Fruit fly (Drosophila melanogaster) whole organism, pupa: ENCODE measurements around the gene Muc14A.

Experiments used
- CG13204 ChIP-seq: fragments of 200-800 bp; sonication (Bioruptor generic); optimal IDR thresholded peaks from 2 replicates; lab custom pipeline; 2018; ENCODE audit warnings: missing biosample characterization, mild to moderate bottlenecking, missing genetic modification characterization, moderate library complexity
- CG14655 ChIP-seq: fragments of 200-800 bp; sonication (Bioruptor generic); optimal IDR thresholded peaks from 3 replicates; lab custom pipeline; 2017; ENCODE audit warnings: mild to moderate bottlenecking, missing biosample characterization, missing genetic modification reagents, missing genetic modification characterization
- CG15710 ChIP-seq: fragments of 200-800 bp; sonication (Bioruptor generic); optimal IDR thresholded peaks from 2 replicates; lab custom pipeline; 2018; ENCODE audit warnings: missing biosample characterization, mild to moderate bottlenecking, missing genetic modification characterization, moderate library complexity
- CG17806 ChIP-seq: fragments of 200-800 bp; sonication (Bioruptor generic); optimal IDR thresholded peaks from 2 replicates; lab custom pipeline; 2018; ENCODE audit warnings: missing biosample characterization, mild to moderate bottlenecking, missing genetic modification characterization, moderate library complexity
- CG32121 ChIP-seq: fragments of 200-800 bp; sonication (Bioruptor generic); IDR thresholded peaks from 2 replicates; pipeline ENCODE4 v1.3.6; 2022; ENCODE audit warnings: missing biosample characterization, missing genetic modification characterization
- CG34367 ChIP-seq: fragments of 200-800 bp; sonication (Bioruptor generic); optimal IDR thresholded peaks from 2 replicates; lab custom pipeline; 2018; ENCODE audit warnings: missing biosample characterization, mild to moderate bottlenecking, missing genetic modification characterization
- CG4496 ChIP-seq: fragments of 200-800 bp; sonication (Bioruptor generic); IDR thresholded peaks from 3 replicates; pipeline ENCODE4 v1.3.6; 2022; ENCODE audit warnings: missing biosample characterization, missing genetic modification characterization
- CG8159 ChIP-seq: fragments of 200-800 bp; sonication (Bioruptor generic); optimal IDR thresholded peaks from 3 replicates; lab custom pipeline; 2018; ENCODE audit warnings: missing biosample characterization, mild to moderate bottlenecking, missing genetic modification characterization, moderate library complexity
- CG8301 ChIP-seq: fragments of 200-800 bp; sonication (Bioruptor generic); optimal IDR thresholded peaks from 2 replicates; lab custom pipeline; 2018; ENCODE audit warnings: missing biosample characterization, mild to moderate bottlenecking, missing genetic modification characterization
- CG9948 ChIP-seq: fragments of 200-800 bp; sonication (Bioruptor generic); optimal IDR thresholded peaks from 2 replicates; lab custom pipeline; 2018; ENCODE audit warnings: missing biosample characterization, mild to moderate bottlenecking, missing genetic modification characterization, moderate library complexity
- D1 ChIP-seq: fragments of 200-800 bp; sonication (Bioruptor generic); optimal IDR thresholded peaks from 2 replicates; lab custom pipeline; 2018; ENCODE audit warnings: missing biosample characterization, mild to moderate bottlenecking, missing genetic modification characterization, moderate library complexity
- EcR ChIP-seq: fragments of 200-800 bp; sonication (Bioruptor generic); optimal IDR thresholded peaks from 3 replicates; lab custom pipeline; 2019; ENCODE audit warnings: missing biosample characterization, missing genetic modification characterization, mild to moderate bottlenecking, moderate library complexity, missing genetic modification reagents
- Ets98B ChIP-seq: fragments of 200-800 bp; sonication (Bioruptor generic); IDR thresholded peaks from 2 replicates; pipeline ENCODE4 v1.3.6; 2022; ENCODE audit warnings: missing biosample characterization, missing genetic modification characterization
- Pif1A ChIP-seq: fragments of 200-800 bp; sonication (Bioruptor generic); optimal IDR thresholded peaks from 3 replicates; lab custom pipeline; 2016; ENCODE audit warnings: missing biosample characterization, missing genetic modification characterization
- Pif1B ChIP-seq: fragments of 200-800 bp; sonication (Bioruptor generic); optimal IDR thresholded peaks from 3 replicates; lab custom pipeline; 2016; ENCODE audit warnings: missing biosample characterization, missing genetic modification characterization
- Snoo ChIP-seq: fragments of 200-800 bp; sonication (Bioruptor generic); optimal IDR thresholded peaks from 3 replicates; lab custom pipeline; 2017; ENCODE audit warnings: missing biosample characterization, mild to moderate bottlenecking, missing genetic modification characterization, inconsistent platforms
- fd96Ca ChIP-seq: fragments of 200-800 bp; sonication (Bioruptor generic); IDR thresholded peaks from 3 replicates; pipeline ENCODE4 v1.3.6; 2022; ENCODE audit warnings: missing biosample characterization, missing genetic modification characterization
- gl ChIP-seq: fragments of 200-800 bp; sonication (Bioruptor generic); optimal IDR thresholded peaks from 2 replicates; lab custom pipeline; 2018; ENCODE audit warnings: missing biosample characterization, mild to moderate bottlenecking, missing genetic modification characterization
- rn ChIP-seq: fragments of 200-800 bp; sonication (Bioruptor generic); IDR thresholded peaks from 2 replicates; pipeline ENCODE4 v1.3.6; 2022; ENCODE audit warnings: missing biosample characterization, missing genetic modification characterization

The Muc14A gene

dm6 chrX:15983501-15983900 lies 25.4 kb upstream of the Muc14A start, which contains the start of gene Slc25A46a:
Gene Slc25A46a, plus strand, starts transcription at chrX:15983772.
- TF ChIP-seq CG4496 (GFP tag; lab: Robert Waterston, UW) (0 out of 3 replicates have a peak, but pooled peaks have one; percentile 14), CG8159 (tag; lab: Kevin White, UChicago) (peak; percentile 6), CG32121 (no peak)

- TF ChIP-seq CG15710 (tag; lab: Kevin White, UChicago) = peak; percentile 9
- no peak for TF ChIP-seq Ets98B
Observed at dm6 chrX:15986654-15987053, 22.3 kb upstream of the Muc14A start, which contains the start of gene ND-20. Gene ND-20, minus strand, starts transcription at chrX:15986808.

DNA sequence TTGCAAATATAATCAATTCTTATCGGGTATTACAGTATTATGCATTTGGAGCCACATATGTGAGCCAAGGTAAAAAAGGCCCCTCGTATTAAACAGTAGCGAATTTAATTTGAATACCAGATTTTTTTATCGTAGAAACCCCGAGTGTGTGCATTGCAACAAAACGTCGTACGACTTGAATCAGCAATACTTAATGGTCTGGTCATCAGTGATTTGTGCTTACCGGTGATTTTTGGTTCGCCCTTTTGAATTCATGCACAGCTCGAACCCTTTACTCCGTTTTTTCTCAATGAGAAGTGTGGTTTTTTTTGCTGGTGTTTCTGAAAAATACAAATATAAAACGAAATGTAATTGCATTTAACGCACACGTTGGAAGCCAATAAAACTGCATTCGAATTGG lies 19.3 kb upstream of the Muc14A start:
- TF ChIP-seq CG34367 = no peak
- TF ChIP-seq fd96Ca = no peak
- no peak for TF ChIP-seq EcR (GFP tag; lab: Kevin White, UChicago)
- no peak for TF ChIP-seq rn (GFP tag; lab: Robert Waterston, UW)
- TF ChIP-seq CG8159 (tag; lab: Kevin White, UChicago) = no peak
- no peak for TF ChIP-seq CG13204 (GFP tag; lab: Kevin White, UChicago)
- TF ChIP-seq Pif1B (GFP tag; lab: Kevin White, UChicago) = no peak
- no peak for TF ChIP-seq CG14655
- TF ChIP-seq CG15710 (tag; lab: Kevin White, UChicago) = no peak
- no peak for TF ChIP-seq gl (tag; lab: Kevin White, UChicago)
- TF ChIP-seq D1 (tag; lab: Kevin White, UChicago) = no peak
- TF ChIP-seq Ets98B = no peak
- TF ChIP-seq CG8301 (tag; lab: Kevin White, UChicago) = no peak
- no peak for TF ChIP-seq CG9948 (tag; lab: Kevin White, UChicago)

DNA sequence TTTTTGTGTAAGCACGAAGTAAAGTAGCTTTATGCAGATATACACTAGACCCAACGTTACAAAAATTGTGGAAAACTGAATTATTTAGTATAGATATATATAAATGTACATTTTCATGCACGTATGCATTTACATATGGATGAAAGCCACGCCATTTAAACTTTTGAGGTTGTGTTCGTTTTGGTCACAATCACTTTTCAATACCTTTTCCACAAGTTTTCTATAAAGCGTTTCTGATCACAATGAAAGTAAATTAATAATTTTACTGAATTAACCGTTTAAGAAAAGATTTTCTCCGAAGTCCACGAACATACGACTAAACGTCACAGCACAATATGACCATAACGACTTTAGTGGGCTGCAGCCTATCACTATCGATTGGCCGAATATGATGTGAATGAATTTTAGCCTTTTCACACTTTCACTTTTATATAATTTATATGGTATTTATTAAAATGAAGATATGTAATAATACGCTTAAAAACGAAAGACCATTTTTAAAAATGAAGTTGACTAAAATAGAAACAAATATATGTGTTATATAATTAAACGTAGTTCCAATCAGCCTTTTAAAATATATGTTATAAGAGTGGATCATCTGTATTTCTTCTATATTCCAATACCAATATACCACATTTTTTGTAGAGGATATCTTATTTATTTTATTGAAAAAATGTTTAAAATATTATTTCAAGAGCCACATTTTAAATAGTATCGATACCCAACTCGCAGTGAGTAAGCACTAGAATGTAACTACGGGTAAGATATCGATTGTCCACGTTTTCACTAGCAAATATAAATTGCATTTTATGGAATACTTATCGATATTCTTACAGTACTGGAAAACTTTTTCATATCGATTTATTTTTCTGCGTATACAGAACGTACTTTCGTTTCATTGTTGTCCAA lies 17.0 kb upstream of the Muc14A start, which contains the start of the genes CG46312, eIF5 and exd:
Gene CG46312 (minus strand): TSS at position 357 of the 909 bp plus-strand sequence.
Gene eIF5 (minus strand): TSS at position 357 of the 909 bp plus-strand sequence.
Gene exd (plus strand): TSS at position 851 of the 909 bp plus-strand sequence.
- TF ChIP-seq CG9948 (tag; lab: Kevin White, UChicago) = no peak
- no peak for TF ChIP-seq CG13204 (GFP tag; lab: Kevin White, UChicago)
- no peak for TF ChIP-seq CG14655
- peak; percentile 11 for TF ChIP-seq CG15710 (tag; lab: Kevin White, UChicago)
- TF ChIP-seq, all 21 proteins: peak for 1

DNA sequence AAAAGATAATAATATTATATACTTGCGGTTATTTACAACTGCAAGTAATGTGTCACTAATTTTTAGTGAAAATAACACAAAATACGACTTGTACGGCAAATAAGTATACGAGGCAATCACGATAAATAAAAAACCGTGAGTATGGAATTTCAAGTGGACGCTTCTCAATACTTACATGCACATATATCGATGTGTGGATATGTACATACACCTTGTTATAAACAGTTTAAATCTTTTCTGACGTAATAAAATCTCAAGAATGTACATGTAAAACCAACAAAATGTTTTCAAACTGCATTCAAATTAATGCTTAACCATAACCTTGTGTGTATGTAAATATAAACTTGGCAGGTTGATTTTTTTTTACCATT lies 16.4 kb upstream of the Muc14A start:
- TF ChIP-seq CG8301 (tag; lab: Kevin White, UChicago) = no peak
- TF ChIP-seq Ets98B = no peak
- no peak for TF ChIP-seq CG17806
- TF ChIP-seq CG13204 (GFP tag; lab: Kevin White, UChicago) = no peak
- no peak for TF ChIP-seq fd96Ca
- TF ChIP-seq CG8159 (tag; lab: Kevin White, UChicago) = no peak
- no peak for TF ChIP-seq CG14655
- no peak for TF ChIP-seq CG9948 (tag; lab: Kevin White, UChicago)

dm6 chrX:15996831-15997230 lies 12.1 kb upstream of the Muc14A start, which contains the start of gene CG8939:
Gene CG8939, plus strand, starts transcription at chrX:15997016.
- TF ChIP-seq CG8159 (tag; lab: Kevin White, UChicago) = no peak
- no peak for TF ChIP-seq CG4496 (GFP tag; lab: Robert Waterston, UW)
- TF ChIP-seq Snoo = no peak
- no peak for TF ChIP-seq CG9948 (tag; lab: Kevin White, UChicago)

DNA sequence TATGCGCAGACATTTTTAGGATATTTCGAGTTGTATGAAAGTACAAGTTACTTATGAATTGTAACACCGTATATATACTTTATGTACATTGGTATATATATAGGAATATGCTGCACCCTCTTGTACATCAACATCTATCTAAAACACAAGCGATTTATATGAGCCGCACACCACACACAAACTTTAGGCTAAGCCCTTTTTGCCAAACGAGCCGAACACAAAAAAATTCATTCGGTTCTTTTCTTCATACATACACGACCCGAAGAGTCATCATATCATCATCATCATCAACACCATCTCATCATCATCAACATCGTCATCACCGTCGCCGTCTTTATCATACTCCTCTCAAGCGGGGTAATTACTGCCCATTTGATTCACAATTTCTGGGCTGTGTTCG lies 3.8 kb upstream of the Muc14A start:
- no peak for TF ChIP-seq CG32121
- no peak for TF ChIP-seq CG17806
- no peak for TF ChIP-seq CG8301 (tag; lab: Kevin White, UChicago)
- no peak for TF ChIP-seq CG13204 (GFP tag; lab: Kevin White, UChicago)
- no peak for TF ChIP-seq Ets98B
- TF ChIP-seq CG8159 (tag; lab: Kevin White, UChicago) = no peak
- no peak for TF ChIP-seq Pif1A
- TF ChIP-seq gl (tag; lab: Kevin White, UChicago) = no peak

- TF ChIP-seq D1 (tag; lab: Kevin White, UChicago) (peak; percentile 17), rn (GFP tag; lab: Robert Waterston, UW) (no peak)
Observed at dm6 chrX:16005551-16006197, 3.2 kb upstream of the Muc14A start, which contains the start of the genes vap and CG12698. Gene vap, minus strand, starts transcription at chrX:16005812. Gene CG12698, plus strand, starts transcription at chrX:16006147.
